Fruit fly (Drosophila melanogaster): ENCODE data around the gene Ntl.
A peak's percentile ranks its signal among the peaks of the same experiment; 100 is the strongest.

The Ntl gene

dm6 chr2L:7703534-7703933 lies 7.1 kb upstream of the Ntl start (continued):
- TF ChIP-seq wek (GFP tag; optimal IDR thresholded peaks at IDR 0.05) (no peak), Oli (tag; optimal IDR thresholded peaks at IDR 0.05) (peak; percentile 26), CG7987 (GFP tag; optimal IDR thresholded peaks at IDR 0.05) (no peak), CG9215 (GFP tag; IDR thresholded peaks at IDR 0.05) (no peak), ems (GFP tag; optimal IDR thresholded peaks at IDR 0.05) (no peak), Atf3 (GFP tag; optimal IDR thresholded peaks at IDR 0.05) (no peak), CG15269 (tag; optimal IDR thresholded peaks at IDR 0.05) (peak; percentile 53), CG3281 (GFP tag; optimal IDR thresholded peaks at IDR 0.05) (peak; percentile 20), NfI (GFP tag; optimal IDR thresholded peaks at IDR 0.05) (peak; percentile 45), slbo (GFP tag; IDR thresholded peaks at IDR 0.05) (peak; percentile 35), CG18764 (GFP tag; optimal IDR thresholded peaks at IDR 0.05) (no peak), CG9727 (GFP tag; optimal IDR thresholded peaks at IDR 0.05) (no peak), prd (optimal IDR thresholded peaks at IDR 0.05) (no peak), prd (GFP tag; IDR thresholded peaks at IDR 0.05) (peak; percentile 19; the same call in 1 of the 3 replicates), grau (tag; optimal IDR thresholded peaks at IDR 0.05) (peak; percentile 57), E2f1 (GFP tag; IDR thresholded peaks at IDR 0.05) (no peak), CG9817 (tag; optimal IDR thresholded peaks at IDR 0.05) (peak; percentile 45), z (GFP tag; IDR thresholded peaks at IDR 0.05) (no peak), lab (GFP tag; optimal IDR thresholded peaks at IDR 0.05) (peak; percentile 23), sug (tag; optimal IDR thresholded peaks at IDR 0.05) (no peak), CG18619 (GFP tag; optimal IDR thresholded peaks at IDR 0.05) (peak; percentile 6), CG31388 (GFP tag; optimal IDR thresholded peaks at IDR 0.05) (no peak), eyg (GFP tag; optimal IDR thresholded peaks at IDR 0.05) (no peak), CG2199 (GFP tag; IDR thresholded peaks at IDR 0.05) (no peak), CG16779 (GFP tag; IDR thresholded peaks at IDR 0.05) (no peak), dpn (GFP tag; optimal IDR thresholded peaks at IDR 0.05) (peak in 1 of 2 experiments; percentile 42), H2.0 (GFP tag; IDR thresholded peaks at IDR 0.05) (peak; percentile 22; the same call in 1 of the 2 replicates), bcd (GFP tag; optimal IDR thresholded peaks at IDR 0.05) (peak; percentile 19), CG2678 (tag; optimal IDR thresholded peaks at IDR 0.05) (no peak), Kr (GFP tag; optimal IDR thresholded peaks at IDR 0.05) (no peak)

- TF ChIP-seq NC2α (GFP tag; optimal IDR thresholded peaks at IDR 0.05) (no peak), CHES-1-like (GFP tag; optimal IDR thresholded peaks at IDR 0.05) (no peak), Dbx (GFP tag; IDR thresholded peaks at IDR 0.05) (no peak), sens (GFP tag) (no peak), D19B (GFP tag; optimal IDR thresholded peaks at IDR 0.05) (no peak), nau (GFP tag; optimal IDR thresholded peaks at IDR 0.05) (peak; percentile 70), H15 (GFP tag; IDR thresholded peaks at IDR 0.05) (no peak), gsb-n (tag; optimal IDR thresholded peaks at IDR 0.05) (no peak), crc (GFP tag; optimal IDR thresholded peaks at IDR 0.05) (no peak), CG17612 (GFP tag; IDR thresholded peaks at IDR 0.05) (no peak), CG12769 (tag; optimal IDR thresholded peaks at IDR 0.05) (peak; percentile 13), ato (GFP tag; IDR thresholded peaks at IDR 0.05; ENCODE audit: partially characterized antibody) (no peak), CG3847 (GFP tag; IDR thresholded peaks at IDR 0.05) (0 out of 2 replicates have a peak, but pooled peaks have one; percentile 6), Bdp1 (GFP tag; optimal IDR thresholded peaks at IDR 0.05) (peak; percentile 90), Hey (tag; optimal IDR thresholded peaks at IDR 0.05) (no peak), ham (GFP tag; IDR thresholded peaks at IDR 0.05) (no peak), kah (GFP tag; optimal IDR thresholded peaks at IDR 0.05) (peak; percentile 84), gce (GFP tag; IDR thresholded peaks at IDR 0.05) (no peak), zen2 (GFP tag; IDR thresholded peaks at IDR 0.05; ENCODE audit: partially characterized antibody) (0 out of 3 replicates have a peak, but pooled peaks have one; percentile 27), CoRest (tag; optimal IDR thresholded peaks at IDR 0.05) (no peak), CG11560 (tag; IDR thresholded peaks at IDR 0.05) (no peak), ab (GFP tag; optimal IDR thresholded peaks at IDR 0.05) (no peak)
Measured at dm6 chr2L:7711034-7711685, 480 bp downstream of the Ntl start.
